Fruit fly (Drosophila melanogaster) whole organism, embryonic: ENCODE data around the gene CG31525.

Source experiments
- Adf1 ChIP-seq: fragments of 200-800 bp; sonication (Bioruptor generic); IDR thresholded peaks from 2 replicates; pipeline ENCODE4 v1.3.6; 2022; ENCODE audit warnings: missing biosample characterization, missing genetic modification characterization
- BtbVII ChIP-seq: fragments of 200-800 bp; sonication (Bioruptor generic); optimal IDR thresholded peaks from 3 replicates; lab custom pipeline; 2017; ENCODE audit warnings: missing biosample characterization, mild to moderate bottlenecking, missing genetic modification characterization
- CG10274 ChIP-seq: fragments of 200-800 bp; sonication (Bioruptor generic); optimal IDR thresholded peaks from 3 replicates; lab custom pipeline; 2017; ENCODE audit warnings: missing biosample characterization, mild to moderate bottlenecking, missing genetic modification characterization
- CG10979 ChIP-seq: fragments of 200-800 bp; sonication (Bioruptor generic); optimal IDR thresholded peaks from 2 replicates; lab custom pipeline; 2018; ENCODE audit warnings: missing biosample characterization, mild to moderate bottlenecking, missing genetic modification characterization, moderate library complexity
- CG11723 ChIP-seq: fragments of 200-800 bp; sonication (Bioruptor generic); optimal IDR thresholded peaks from 2 replicates; lab custom pipeline; 2017; ENCODE audit warnings: missing biosample characterization, mild to moderate bottlenecking, missing genetic modification characterization
- CG12071 ChIP-seq: fragments of 200-800 bp; sonication (Bioruptor generic); optimal IDR thresholded peaks from 3 replicates; lab custom pipeline; 2018; ENCODE audit warnings: missing biosample characterization, mild to moderate bottlenecking, missing genetic modification characterization
- CG12104 ChIP-seq: fragments of 200-800 bp; sonication (Bioruptor generic); optimal IDR thresholded peaks from 3 replicates; lab custom pipeline; 2016; ENCODE audit warnings: missing biosample characterization, missing genetic modification characterization
- CG16863 ChIP-seq: fragments of 200-800 bp; sonication (Bioruptor generic); optimal IDR thresholded peaks from 3 replicates; lab custom pipeline; 2016; ENCODE audit warnings: missing biosample characterization, missing genetic modification characterization
- CG18764 ChIP-seq: fragments of 200-800 bp; sonication (Bioruptor generic); optimal IDR thresholded peaks from 3 replicates; lab custom pipeline; 2016; ENCODE audit warnings: missing biosample characterization, missing genetic modification characterization
- CG2875 ChIP-seq: fragments of 200-800 bp; sonication (Bioruptor generic); optimal IDR thresholded peaks from 2 replicates; lab custom pipeline; 2017; ENCODE audit warnings: missing biosample characterization, mild to moderate bottlenecking, missing genetic modification characterization, missing genetic modification reagents
- CG31224 ChIP-seq: fragments of 200-800 bp; sonication (Bioruptor generic); IDR thresholded peaks from 2 replicates; pipeline ENCODE4 v1.3.6; 2022; ENCODE audit warnings: missing biosample characterization, missing genetic modification characterization
- CG31441 ChIP-seq: fragments of 200-800 bp; sonication (Bioruptor generic); IDR thresholded peaks from 2 replicates; pipeline ENCODE4 v1.3.6; 2022; ENCODE audit warnings: missing biosample characterization, missing genetic modification characterization
- CG4328 ChIP-seq: fragments of 200-800 bp; sonication (Bioruptor generic); optimal IDR thresholded peaks from 3 replicates; lab custom pipeline; 2017; ENCODE audit warnings: missing biosample characterization, missing genetic modification reagents, missing genetic modification characterization
- CG4854 ChIP-seq: fragments of 200-800 bp; sonication (Bioruptor generic); optimal IDR thresholded peaks from 2 replicates; lab custom pipeline; 2016; ENCODE audit warnings: missing biosample characterization, missing genetic modification characterization, inconsistent platforms
- CG5245 ChIP-seq: fragments of 200-800 bp; sonication (Bioruptor generic); optimal IDR thresholded peaks from 3 replicates; lab custom pipeline; 2016; ENCODE audit warnings: missing biosample characterization, missing genetic modification characterization
- CG6689 ChIP-seq: fragments of 200-800 bp; sonication (Bioruptor generic); IDR thresholded peaks from 2 replicates; pipeline ENCODE4 v1.3.6; 2022; ENCODE audit warnings: missing biosample characterization, missing genetic modification characterization
- CG6813 ChIP-seq: fragments of 200-800 bp; sonication (Bioruptor generic); optimal IDR thresholded peaks from 2 replicates; lab custom pipeline; 2017; ENCODE audit warnings: missing biosample characterization, missing genetic modification characterization, mild to moderate bottlenecking, moderate library complexity, missing genetic modification reagents
- CG7372 ChIP-seq: fragments of 200-800 bp; sonication (Bioruptor generic); IDR thresholded peaks from 2 replicates; pipeline ENCODE4 v1.3.6; 2022; ENCODE audit warnings: missing biosample characterization, missing genetic modification characterization
- CG7839 ChIP-seq: fragments of 200-800 bp; sonication (Bioruptor generic); optimal IDR thresholded peaks from 3 replicates; lab custom pipeline; 2018; ENCODE audit warnings: missing biosample characterization, mild to moderate bottlenecking, missing genetic modification characterization, moderate library complexity
- CG7928 ChIP-seq: fragments of 200-800 bp; sonication (Bioruptor generic); optimal IDR thresholded peaks from 2 replicates; lab custom pipeline; 2017; ENCODE audit warnings: missing biosample characterization, mild to moderate bottlenecking, missing genetic modification characterization
- CG8478 ChIP-seq: fragments of >200 bp; optimal IDR thresholded peaks from 2 replicates; lab custom pipeline; 2018
- CG9876 ChIP-seq: fragments of 200-800 bp; sonication (Bioruptor generic); optimal IDR thresholded peaks from 2 replicates; lab custom pipeline; 2016; ENCODE audit warnings: missing biosample characterization, missing genetic modification characterization
- Drgx ChIP-seq: fragments of 200-800 bp; sonication (Bioruptor generic); IDR thresholded peaks from 2 replicates; pipeline ENCODE4 v1.3.6; 2022; ENCODE audit warnings: missing biosample characterization, missing genetic modification characterization
- Fer3 ChIP-seq: fragments of 200-800 bp; sonication (Bioruptor generic); optimal IDR thresholded peaks from 2 replicates; lab custom pipeline; 2018; ENCODE audit warnings: missing biosample characterization, mild to moderate bottlenecking, missing genetic modification characterization, moderate library complexity
- GATAe ChIP-seq: fragments of 200-800 bp; sonication (Bioruptor generic); conservative IDR thresholded peaks from 2 replicates; pipeline ENCODE4 v1.3.6; 2022; ENCODE audit warnings: missing biosample characterization, missing genetic modification characterization
- HLH3B ChIP-seq: fragments of 200-800 bp; sonication (Bioruptor generic); IDR thresholded peaks from 2 replicates; pipeline ENCODE4 v1.3.6; 2022; ENCODE audit warnings: missing biosample characterization, missing genetic modification characterization
- Mrtf ChIP-seq: fragments of 200-800 bp; sonication (Bioruptor generic); IDR thresholded peaks from 3 replicates; pipeline ENCODE4 v1.3.6; 2022; ENCODE audit warnings: missing biosample characterization, missing genetic modification characterization
- Opbp ChIP-seq: fragments of 200-800 bp; sonication (Bioruptor generic); IDR thresholded peaks from 3 replicates; pipeline ENCODE4 v1.3.6; 2022; ENCODE audit warnings: missing biosample characterization, missing genetic modification characterization; ENCODE audit not compliant: partially characterized antibody
- Ptx1 ChIP-seq: fragments of 200-800 bp; sonication (Bioruptor generic); IDR thresholded peaks from 2 replicates; pipeline ENCODE4 v1.3.6; 2022; ENCODE audit warnings: missing biosample characterization, missing genetic modification characterization
- Sin3A ChIP-seq: fragments of >200 bp; optimal IDR thresholded peaks from 2 replicates; lab custom pipeline; 2018
- Xbp1 ChIP-seq: fragments of 200-800 bp; sonication (Bioruptor generic); optimal IDR thresholded peaks from 3 replicates; lab custom pipeline; 2016; ENCODE audit warnings: missing biosample characterization, mild to moderate bottlenecking, missing genetic modification characterization
- aop ChIP-seq: fragments of 200-800 bp; sonication (Bioruptor generic); IDR thresholded peaks from 2 replicates; pipeline ENCODE4 v1.3.6; 2022; ENCODE audit warnings: missing biosample characterization, missing genetic modification characterization
- ems ChIP-seq: fragments of 200-800 bp; sonication (Bioruptor generic); optimal IDR thresholded peaks from 3 replicates; lab custom pipeline; 2016; ENCODE audit warnings: missing biosample characterization, missing genetic modification characterization
- en ChIP-seq: fragments of 200-800 bp; sonication (Bioruptor generic); optimal IDR thresholded peaks from 2 replicates; lab custom pipeline; 2016; ENCODE audit warnings: missing biosample characterization, missing genetic modification characterization
- ewg ChIP-seq: fragments of 200-800 bp; sonication (Bioruptor generic); optimal IDR thresholded peaks from 3 replicates; lab custom pipeline; 2017; ENCODE audit warnings: mild to moderate bottlenecking, missing biosample characterization, missing genetic modification reagents, missing genetic modification characterization
- gcm2 ChIP-seq: fragments of 200-800 bp; sonication (Bioruptor generic); optimal IDR thresholded peaks from 2 replicates; lab custom pipeline; 2016; ENCODE audit warnings: missing biosample characterization, missing genetic modification characterization
- gfzf ChIP-seq: fragments of 200-800 bp; sonication (Bioruptor generic); optimal IDR thresholded peaks from 2 replicates; lab custom pipeline; 2016; ENCODE audit warnings: missing biosample characterization, mild to moderate bottlenecking, missing genetic modification characterization, moderate library complexity
- grn ChIP-seq: fragments of 200-800 bp; sonication (Bioruptor generic); optimal IDR thresholded peaks from 3 replicates; lab custom pipeline; 2017; ENCODE audit warnings: missing biosample characterization, missing genetic modification characterization
- gsb-n ChIP-seq: fragments of 200-800 bp; sonication (Bioruptor generic); optimal IDR thresholded peaks from 3 replicates; lab custom pipeline; 2018; ENCODE audit warnings: missing biosample characterization, mild to moderate bottlenecking, missing genetic modification characterization
- inv ChIP-seq: fragments of 200-800 bp; sonication (Bioruptor generic); IDR thresholded peaks from 2 replicates; pipeline ENCODE4 v1.3.6; 2022; ENCODE audit warnings: missing biosample characterization, missing genetic modification characterization; ENCODE audit not compliant: partially characterized antibody
- luna ChIP-seq: fragments of 200-800 bp; sonication (Bioruptor generic); optimal IDR thresholded peaks from 2 replicates; lab custom pipeline; 2016; ENCODE audit warnings: missing biosample characterization, missing genetic modification characterization
- prd ChIP-seq, 3 experiments: fragments of >200 bp in 2 of 3; fragments of 200-800 bp in 1 of 3; sonication (Bioruptor generic) in 1 of 3; optimal IDR thresholded peaks in 2 of 3; IDR thresholded peaks in 1 of 3; 2 replicates in 2 of 3; 3 replicates in 1 of 3; pipeline versions ENCODE4 v1.3.6 to Lab custom; 2017 to 2022; ENCODE audit warnings: missing biosample characterization in 1 of 3, missing genetic modification characterization in 1 of 3
- row ChIP-seq: fragments of 200-800 bp; sonication (Bioruptor generic); IDR thresholded peaks from 3 replicates; pipeline ENCODE4 v1.3.6; 2022; ENCODE audit warnings: missing biosample characterization, missing genetic modification characterization
- sisA ChIP-seq: fragments of 200-800 bp; sonication (Bioruptor generic); IDR thresholded peaks from 2 replicates; pipeline ENCODE4 v1.3.6; 2022; ENCODE audit warnings: missing biosample characterization, missing genetic modification characterization
- tap ChIP-seq: fragments of 200-800 bp; optimal IDR thresholded peaks from 3 replicates; lab custom pipeline; 2019; ENCODE audit warnings: missing biosample characterization, mild to moderate bottlenecking, missing genetic modification characterization, moderate library complexity
- toy ChIP-seq: fragments of 200-800 bp; sonication (Bioruptor generic); IDR thresholded peaks from 2 replicates; pipeline ENCODE4 v1.3.6; 2022; ENCODE audit warnings: missing biosample characterization, missing genetic modification characterization
- vvl ChIP-seq: fragments of 200-800 bp; sonication (Bioruptor generic); IDR thresholded peaks from 2 replicates; pipeline ENCODE4 v1.3.6; 2022; ENCODE audit warnings: missing biosample characterization, missing genetic modification characterization
- wek ChIP-seq: fragments of 200-800 bp; sonication (Bioruptor generic); optimal IDR thresholded peaks from 3 replicates; lab custom pipeline; 2018; ENCODE audit warnings: missing biosample characterization, mild to moderate bottlenecking, missing genetic modification characterization, moderate library complexity
- yki ChIP-seq: fragments of >200 bp; optimal IDR thresholded peaks from 3 replicates; lab custom pipeline; 2018
- zf30C ChIP-seq: fragments of 200-800 bp; sonication (Bioruptor generic); optimal IDR thresholded peaks from 3 replicates; lab custom pipeline; 2018; ENCODE audit warnings: missing biosample characterization, mild to moderate bottlenecking, missing genetic modification characterization

CG31525 gene

DNA sequence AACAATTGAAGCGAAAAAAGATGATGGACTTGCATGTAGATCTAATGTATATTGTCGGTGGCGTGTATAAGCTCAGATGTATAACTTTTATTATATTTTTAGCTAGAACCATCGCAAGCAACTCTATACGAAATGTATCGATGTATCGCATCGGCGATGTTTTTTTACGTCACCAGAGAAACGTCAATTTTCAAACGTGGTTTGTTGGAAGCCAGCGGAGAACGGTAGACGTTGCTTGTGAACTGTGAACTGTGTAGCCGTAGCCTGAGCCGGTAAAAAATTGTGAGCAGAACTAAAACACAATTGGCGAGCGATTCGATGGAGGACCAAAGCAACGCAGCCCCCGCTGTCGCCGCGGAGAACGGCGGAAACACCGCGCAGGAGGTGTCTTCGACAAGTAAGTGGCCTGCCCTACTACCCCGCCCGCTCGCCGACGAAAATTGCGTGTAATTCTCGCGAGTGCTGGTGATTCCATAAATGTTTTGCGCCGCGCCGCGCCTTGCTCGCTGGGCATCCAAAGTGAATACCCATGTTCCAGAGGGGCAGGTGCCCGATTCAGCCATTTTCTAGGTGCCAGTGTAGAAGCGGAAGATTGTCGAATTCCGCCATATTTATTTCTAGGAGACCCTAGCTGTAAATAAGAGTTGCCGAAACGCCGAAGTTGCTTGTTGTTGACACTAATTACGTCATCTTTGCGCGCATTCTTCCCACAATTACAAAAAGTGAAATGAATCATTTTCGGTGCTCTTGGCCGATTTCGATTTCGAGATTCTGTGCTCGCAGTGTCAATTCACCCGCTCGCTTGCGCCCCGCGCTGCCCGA, 23.7 kb upstream of the CG31525 start, which contains the start of gene lost (continued):
- peak; percentile 99 for TF ChIP-seq inv (GFP tag; lab: Robert Waterston, UW)
- no peak for TF ChIP-seq CG5245 (GFP tag; lab: Kevin White, UChicago)
- TF ChIP-seq gsb-n: peak; percentile 15
- TF ChIP-seq CG4328 (GFP tag; lab: Kevin White, UChicago): no peak
- TF ChIP-seq CG9876: no peak
- TF ChIP-seq wek (GFP tag; lab: Kevin White, UChicago): no peak
- peak; percentile 8 for TF ChIP-seq ems (GFP tag; lab: Kevin White, UChicago)
- no peak for TF ChIP-seq en (GFP tag; lab: Kevin White, UChicago)
- TF ChIP-seq vvl (GFP tag; lab: Robert Waterston, UW): peak; percentile 56
- TF ChIP-seq grn (GFP tag; lab: Kevin White, UChicago): no peak
- TF ChIP-seq Sin3A (lab: Kevin White, UChicago): no peak
- peak; percentile 28 for TF ChIP-seq CG7928 (GFP tag; lab: Kevin White, UChicago)
- peak; percentile 43 for TF ChIP-seq Adf1 (GFP tag; lab: Robert Waterston, UW)
- TF ChIP-seq CG12071: no peak
- TF ChIP-seq CG16863: peak; percentile 17
- peak; percentile 28 for TF ChIP-seq ewg (GFP tag; lab: Kevin White, UChicago)
- TF ChIP-seq gfzf (GFP tag; lab: Kevin White, UChicago): peak; percentile 25
- TF ChIP-seq yki (lab: Kevin White, UChicago): no peak
- TF ChIP-seq row (GFP tag; lab: Robert Waterston, UW): peak; percentile 80
- peak; percentile 34; the same call in 1 of the 2 replicates for TF ChIP-seq CG31441 (GFP tag; lab: Robert Waterston, UW)
- peak; percentile 13 for TF ChIP-seq Xbp1 (GFP tag; lab: Kevin White, UChicago)
- no peak for TF ChIP-seq aop (GFP tag; lab: Robert Waterston, UW)
- TF ChIP-seq CG7839 (tag; lab: Kevin White, UChicago): peak; percentile 29
- TF ChIP-seq tap (tag; lab: Kevin White, UChicago): peak; percentile 9
- no peak for TF ChIP-seq luna (GFP tag; lab: Kevin White, UChicago)
- no peak for TF ChIP-seq HLH3B (GFP tag; lab: Robert Waterston, UW)
- peak; percentile 25; the same call in 1 of the 2 replicates for TF ChIP-seq Ptx1
- TF ChIP-seq Opbp (GFP tag; lab: Robert Waterston, UW): peak; percentile 99
- no peak for TF ChIP-seq gcm2
- no peak for TF ChIP-seq CG6813 (GFP tag; lab: Kevin White, UChicago)
- peak; percentile 65 for TF ChIP-seq CG11723 (GFP tag; lab: Kevin White, UChicago)
- no peak for TF ChIP-seq CG7372 (GFP tag; lab: Robert Waterston, UW)
- TF ChIP-seq toy (GFP tag; lab: Robert Waterston, UW): no peak
- no peak for TF ChIP-seq CG12104 (GFP tag; lab: Kevin White, UChicago)
- no peak for TF ChIP-seq zf30C (GFP tag; lab: Kevin White, UChicago)
- no peak for TF ChIP-seq prd (optimal IDR thresholded peaks at IDR 0.05; lab: Kevin White, UChicago)
- no peak for TF ChIP-seq prd (GFP tag; IDR thresholded peaks at IDR 0.05; lab: Robert Waterston, UW)
- TF ChIP-seq CG31224 (GFP tag; lab: Robert Waterston, UW): no peak; the same call in 1 of the 2 replicates
- TF ChIP-seq Fer3 (tag; lab: Kevin White, UChicago): peak; percentile 41
- no peak for TF ChIP-seq CG18764 (GFP tag; lab: Kevin White, UChicago)
- TF ChIP-seq CG6689 (GFP tag; lab: Robert Waterston, UW): peak; percentile 38; the same call in 1 of the 2 replicates
- no peak for TF ChIP-seq sisA (GFP tag; lab: Robert Waterston, UW)
- TF ChIP-seq CG8478: no peak
- TF ChIP-seq CG2875 (GFP tag; lab: Kevin White, UChicago): no peak
- TF ChIP-seq CG10979 (tag; lab: Kevin White, UChicago): peak; percentile 27
- no peak for TF ChIP-seq Drgx (GFP tag; lab: Robert Waterston, UW)
- no peak for TF ChIP-seq GATAe (GFP tag; lab: Robert Waterston, UW)
- TF ChIP-seq CG10274: no peak
- TF ChIP-seq CG4854 (GFP tag; lab: Kevin White, UChicago): no peak
- no peak for TF ChIP-seq Mrtf (GFP tag; lab: Robert Waterston, UW)
- no peak for TF ChIP-seq BtbVII (GFP tag; lab: Kevin White, UChicago)
